Worm (Caenorhabditis elegans): ENCODE measurements around the gene cest-35.1.
A peak's percentile ranks its signal among the peaks of the same experiment; 100 is the strongest.

cest-35.1 gene

DNA sequence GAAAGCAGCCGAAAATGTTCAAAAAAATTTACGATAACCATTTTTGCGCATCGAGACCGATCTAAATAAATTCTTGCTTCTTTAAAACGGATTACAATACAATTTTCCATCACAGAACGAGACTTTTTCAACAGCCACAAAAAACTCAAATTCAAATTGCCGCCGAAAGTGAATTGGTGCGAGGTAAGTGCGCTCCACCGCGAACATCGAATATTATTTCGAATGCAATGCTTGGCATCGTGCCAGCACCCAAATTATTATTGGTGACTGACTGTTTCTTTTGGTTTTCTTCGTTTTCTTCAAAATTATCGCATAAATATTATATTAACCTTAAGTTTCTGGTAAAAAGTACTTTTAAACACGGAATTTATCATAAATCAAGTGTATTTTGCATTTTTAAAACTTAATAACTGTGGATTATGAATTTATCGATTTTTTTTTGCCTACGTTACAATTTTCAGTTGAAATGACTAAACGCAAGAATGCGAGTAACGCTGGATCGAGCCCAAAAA lies 26.1 kb upstream of the cest-35.1 start, which contains the start of gene penr-1:
TSS of gene penr-1 (plus strand) at position 462 of the 512 bp plus-strand sequence.
- TF ChIP-seq nhr-21 (tag; optimal IDR thresholded peaks at IDR 0.05), result no peak
- TF ChIP-seq C34F6.9 (tag; optimal IDR thresholded peaks at IDR 0.05), result peak; percentile 76
- TF ChIP-seq nhr-129 (tag; optimal IDR thresholded peaks at IDR 0.05), result peak; percentile 57
- peak; percentile 49 for TF ChIP-seq sem-4 (tag; optimal IDR thresholded peaks at IDR 0.05)
- TF ChIP-seq crh-2 (tag; optimal IDR thresholded peaks at IDR 0.05), result peak; percentile 62
- peak; percentile 71 for TF ChIP-seq unc-55 (GFP tag; optimal IDR thresholded peaks at IDR 0.05)
- TF ChIP-seq ZK546.5 (tag; optimal IDR thresholded peaks at IDR 0.05), result no peak
- TF ChIP-seq nhr-12 (tag; optimal IDR thresholded peaks at IDR 0.05), result no peak
- TF ChIP-seq lin-11 (tag; optimal IDR thresholded peaks at IDR 0.05), result peak; percentile 18
- TF ChIP-seq lin-39 (tag; optimal IDR thresholded peaks at IDR 0.05), result no peak
- TF ChIP-seq fos-1 (tag; optimal IDR thresholded peaks at IDR 0.05), result peak; percentile 15
- no peak for TF ChIP-seq unc-39 (tag; optimal IDR thresholded peaks at IDR 0.05)
- no peak for TF ChIP-seq alr-1 (tag; optimal IDR thresholded peaks at IDR 0.05)
- no peak for TF ChIP-seq skn-1 (tag; optimal IDR thresholded peaks at IDR 0.05)
- no peak for TF ChIP-seq mab-5 (tag; optimal IDR thresholded peaks at IDR 0.05)
- no peak for TF ChIP-seq aly-2 (tag; optimal IDR thresholded peaks at IDR 0.05)
- no peak for TF ChIP-seq nhr-237 (tag; optimal IDR thresholded peaks at IDR 0.05)
- no peak for TF ChIP-seq ztf-1 (GFP tag; conservative IDR thresholded peaks at IDR 0.05)
- no peak for TF ChIP-seq Y55F3AM.14 (GFP tag; optimal IDR thresholded peaks at IDR 0.05)
- TF ChIP-seq lin-13 (GFP tag; optimal IDR thresholded peaks at IDR 0.05), result peak; percentile 35
- no peak for TF ChIP-seq dmd-4 (tag; optimal IDR thresholded peaks at IDR 0.05)
- TF ChIP-seq elt-3 (tag; optimal IDR thresholded peaks at IDR 0.05), result no peak
- no peak for TF ChIP-seq nhr-6 (tag; optimal IDR thresholded peaks at IDR 0.05)
- TF ChIP-seq elt-1 (tag; optimal IDR thresholded peaks at IDR 0.05), result no peak
- TF ChIP-seq nhr-10 (tag; optimal IDR thresholded peaks at IDR 0.05), result no peak
- no peak for TF ChIP-seq ztf-11 (tag; optimal IDR thresholded peaks at IDR 0.05)
- TF ChIP-seq nhr-11 (tag; optimal IDR thresholded peaks at IDR 0.05), result no peak
- no peak for TF ChIP-seq ceh-82 (tag; optimal IDR thresholded peaks at IDR 0.05)
- no peak for TF ChIP-seq nhr-23 (tag; optimal IDR thresholded peaks at IDR 0.05)
- peak; percentile 41 for TF ChIP-seq sma-3 (GFP tag; optimal IDR thresholded peaks at IDR 0.05)
- TF ChIP-seq ceh-16 (tag; optimal IDR thresholded peaks at IDR 0.05), result no peak
- peak; percentile 74 for TF ChIP-seq sma-9 (GFP tag; optimal IDR thresholded peaks at IDR 0.05)
- no peak for TF ChIP-seq sma-9 (tag; optimal IDR thresholded peaks at IDR 0.05)
- TF ChIP-seq snpc-4 (tag; optimal IDR thresholded peaks at IDR 0.05), result no peak
- TF ChIP-seq egl-27 (tag; optimal IDR thresholded peaks at IDR 0.05), result no peak
- TF ChIP-seq zag-1 (tag; optimal IDR thresholded peaks at IDR 0.05), result no peak
- TF ChIP-seq F13H6.1 (tag; optimal IDR thresholded peaks at IDR 0.05), result peak; percentile 40
- peak; percentile 46 for TF ChIP-seq nhr-25 (tag; optimal IDR thresholded peaks at IDR 0.05)
- TF ChIP-seq gmeb-1 (tag; optimal IDR thresholded peaks at IDR 0.05), result peak; percentile 92
- no peak for TF ChIP-seq ama-1 (optimal IDR thresholded peaks at IDR 0.05)
- no peak for TF ChIP-seq ztf-4 (tag; optimal IDR thresholded peaks at IDR 0.05)
- TF ChIP-seq unc-62 (GFP tag; optimal IDR thresholded peaks at IDR 0.05), result no peak
- TF ChIP-seq R02D3.7 (tag; optimal IDR thresholded peaks at IDR 0.05), result no peak
- no peak for TF ChIP-seq nhr-77 (tag; optimal IDR thresholded peaks at IDR 0.05)
- peak; percentile 3 to 74 for TF ChIP-seq lsy-2 (tag; optimal IDR thresholded peaks at IDR 0.05)
- no peak for TF ChIP-seq mbf-1 (tag; optimal IDR thresholded peaks at IDR 0.05)
- TF ChIP-seq peb-1 (tag; optimal IDR thresholded peaks at IDR 0.05), result no peak
- TF ChIP-seq mdl-1 (tag; optimal IDR thresholded peaks at IDR 0.05), result no peak
- TF ChIP-seq blmp-1 (tag; optimal IDR thresholded peaks at IDR 0.05; ENCODE audit: insufficient read depth), result no peak
